Worm (Caenorhabditis elegans) whole organism, midembryonic: ENCODE results near the gene add-2.

ENCODE experiments used
- T22C8.4 ChIP-seq: fragments of 200-800 bp; sonication (Bioruptor generic); IDR thresholded peaks from 2 replicates; pipeline ENCODE4 v1.3.6; 2022; ENCODE audit warnings: missing genetic modification characterization, missing compliant biosample characterization
- flt-1 ChIP-seq: fragments of 200-800 bp; sonication (Bioruptor generic); IDR thresholded peaks from 2 replicates; pipeline ENCODE4 v1.3.6; 2022; ENCODE audit warnings: missing genetic modification characterization, missing compliant biosample characterization
- klf-2 ChIP-seq: fragments of 200-800 bp; sonication (Bioruptor generic); conservative IDR thresholded peaks from 2 replicates; pipeline ENCODE4 v1.3.6; 2022; ENCODE audit warnings: missing genetic modification reagents, missing genetic modification characterization, missing compliant biosample characterization
- med-1 ChIP-seq: sonication (generic microtip); optimal IDR thresholded peaks from 2 replicates; lab custom pipeline; 2017; ENCODE audit warnings: missing genetic modification characterization, mild to moderate bottlenecking, missing compliant biosample characterization, antibody characterized with exemption, missing genetic modification reagents; ENCODE audit not compliant: insufficient read depth
- ref-1 ChIP-seq: fragments of 200-800 bp; sonication (Bioruptor generic); conservative IDR thresholded peaks from 2 replicates; pipeline ENCODE4 v1.3.6; 2022; ENCODE audit warnings: missing genetic modification reagents, missing genetic modification characterization, missing compliant biosample characterization
- tab-1 ChIP-seq: fragments of 200-800 bp; sonication (Bioruptor generic); IDR thresholded peaks from 2 replicates; pipeline ENCODE4 v1.3.6; 2022; ENCODE audit warnings: missing genetic modification characterization, missing compliant biosample characterization
- ztf-29 ChIP-seq: fragments of 200-800 bp; sonication (Bioruptor generic); IDR thresholded peaks from 2 replicates; pipeline ENCODE4 v1.3.6; 2022; ENCODE audit warnings: missing genetic modification reagents, missing genetic modification characterization, missing compliant biosample characterization

ce11 chrV:12045132-12045531 is 31.9 kb upstream of the add-2 start, which contains the start of gene F10C2.5:
- TF ChIP-seq med-1 = no peak
- no peak for TF ChIP-seq flt-1 (GFP tag; lab: Robert Waterston, UW)
- TF ChIP-seq ref-1 (GFP tag; lab: Robert Waterston, UW) = no peak
- no peak for TF ChIP-seq tab-1 (GFP tag; lab: Robert Waterston, UW)
- no peak for TF ChIP-seq T22C8.4 (GFP tag; lab: Robert Waterston, UW)
- TF ChIP-seq ztf-29 (GFP tag; lab: Robert Waterston, UW) = no peak
- TF ChIP-seq klf-2 (GFP tag; lab: Robert Waterston, UW) = no peak
